Fruit fly (Drosophila melanogaster) whole organism: ENCODE data around the gene CG10165.

Experiments used
- CG8478 ChIP-seq: fragments of >200 bp; optimal IDR thresholded peaks from 2 replicates; lab custom pipeline; 2018; ENCODE audit warnings: inconsistent platforms
- pan ChIP-seq: fragments of >200 bp; optimal IDR thresholded peaks from 2 replicates; lab custom pipeline; 2017

dm6 chr2L:19526316-19526715 lies 3.8 kb downstream of the CG10165 start, which contains the start of the genes Dpm1 and CG10137:
- TF ChIP-seq pan (lab: Kevin White, UChicago): no peak
- no peak for TF ChIP-seq CG8478 (lab: Kevin White, UChicago)
